Worm (Caenorhabditis elegans): Measurements from ENCODE around the gene mex-1.
A peak's percentile ranks its signal among the peaks of the same experiment; 100 is the strongest.

DNA sequence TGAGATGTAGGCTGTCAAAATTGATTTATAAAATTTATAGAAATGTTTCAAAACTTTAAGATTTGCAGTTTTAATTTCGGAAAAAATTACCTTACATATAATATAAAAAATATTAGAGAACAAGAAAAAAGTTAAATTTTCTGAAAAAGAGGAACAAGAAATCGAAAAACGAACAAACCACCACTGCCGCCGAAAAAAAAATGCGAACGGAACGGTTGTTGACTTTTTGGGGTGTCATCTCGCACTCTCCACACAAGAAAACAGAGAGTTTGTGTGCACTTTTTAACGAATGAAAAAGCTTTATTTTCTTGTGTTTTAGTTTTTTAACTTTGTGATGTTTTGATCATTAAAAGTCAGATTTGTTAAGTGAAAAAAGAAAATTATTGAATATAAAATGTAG lies 43.2 kb upstream of the mex-1 start:
- TF ChIP-seq pha-4 (tag; optimal IDR thresholded peaks at IDR 0.05) (peak; percentile 59), nhr-67 (tag; optimal IDR thresholded peaks at IDR 0.05) (no peak), nhr-23 (tag; optimal IDR thresholded peaks at IDR 0.05) (no peak)

Measured in whole organism, L3 larva.